Fruit fly (Drosophila melanogaster) whole organism, prepupa: Measurements from ENCODE around the gene CG9184.

Experiments
- Blimp-1 ChIP-seq: fragments of 200-800 bp; sonication (Bioruptor generic); optimal IDR thresholded peaks from 3 replicates; lab custom pipeline; 2017; ENCODE audit warnings: missing biosample characterization, missing genetic modification characterization, mild to moderate bottlenecking, moderate library complexity, missing genetic modification reagents
- CG10631 ChIP-seq: fragments of 200-800 bp; sonication (Bioruptor generic); optimal IDR thresholded peaks from 2 replicates; lab custom pipeline; 2016; ENCODE audit warnings: missing biosample characterization, missing genetic modification characterization
- CG10669 ChIP-seq: fragments of 200-800 bp; sonication (Bioruptor generic); optimal IDR thresholded peaks from 3 replicates; lab custom pipeline; 2018; ENCODE audit warnings: missing biosample characterization, mild to moderate bottlenecking, missing genetic modification characterization, moderate library complexity
- CG11762 ChIP-seq: fragments of 200-800 bp; sonication (Bioruptor generic); optimal IDR thresholded peaks from 3 replicates; lab custom pipeline; 2016; ENCODE audit warnings: missing biosample characterization, missing genetic modification characterization; ENCODE audit not compliant: insufficient read depth
- CG11902 ChIP-seq: fragments of 200-800 bp; sonication (Bioruptor generic); optimal IDR thresholded peaks from 3 replicates; lab custom pipeline; 2016; ENCODE audit warnings: missing biosample characterization, missing genetic modification characterization
- CG15336 ChIP-seq: fragments of 200-800 bp; sonication (Bioruptor generic); IDR thresholded peaks from 2 replicates; pipeline ENCODE4 v1.3.6; 2022; ENCODE audit warnings: missing biosample characterization, missing genetic modification characterization
- CG1621 ChIP-seq: fragments of 200-800 bp; sonication (Bioruptor generic); optimal IDR thresholded peaks from 3 replicates; lab custom pipeline; 2018; ENCODE audit warnings: missing biosample characterization, mild to moderate bottlenecking, missing genetic modification characterization
- CG16779 ChIP-seq: fragments of 200-800 bp; sonication (Bioruptor generic); optimal IDR thresholded peaks from 3 replicates; lab custom pipeline; 2017; ENCODE audit warnings: missing biosample characterization, mild to moderate bottlenecking, missing genetic modification characterization
- CG3032 ChIP-seq: fragments of 200-800 bp; optimal IDR thresholded peaks from 2 replicates; lab custom pipeline; 2019; ENCODE audit warnings: missing biosample characterization, mild to moderate bottlenecking, missing genetic modification characterization, moderate library complexity
- CG31627 ChIP-seq: fragments of 200-800 bp; sonication (Bioruptor generic); optimal IDR thresholded peaks from 3 replicates; lab custom pipeline; 2016; ENCODE audit warnings: missing biosample characterization, missing genetic modification characterization
- CG32006 ChIP-seq: fragments of 200-800 bp; sonication (Bioruptor generic); optimal IDR thresholded peaks from 3 replicates; lab custom pipeline; 2017; ENCODE audit warnings: missing biosample characterization, mild to moderate bottlenecking, missing genetic modification characterization
- CG6163 ChIP-seq: fragments of 200-800 bp; sonication (Bioruptor generic); IDR thresholded peaks from 3 replicates; pipeline ENCODE4 v1.3.6; 2022; ENCODE audit warnings: missing biosample characterization, missing genetic modification characterization
- CG6854 ChIP-seq: fragments of 200-800 bp; sonication (Bioruptor generic); optimal IDR thresholded peaks from 2 replicates; lab custom pipeline; 2017; ENCODE audit warnings: missing biosample characterization, mild to moderate bottlenecking, missing genetic modification characterization
- CG7368 ChIP-seq: fragments of 200-800 bp; sonication (Bioruptor generic); optimal IDR thresholded peaks from 3 replicates; lab custom pipeline; 2016; ENCODE audit warnings: missing biosample characterization, missing genetic modification characterization
- CG8319 ChIP-seq: fragments of 200-800 bp; sonication (Bioruptor generic); optimal IDR thresholded peaks from 3 replicates; lab custom pipeline; 2016; ENCODE audit warnings: missing biosample characterization, missing genetic modification characterization
- Eip75B ChIP-seq: fragments of 200-800 bp; sonication (Bioruptor generic); optimal IDR thresholded peaks from 3 replicates; lab custom pipeline; 2016; ENCODE audit warnings: missing biosample characterization, missing genetic modification characterization
- Eip78C ChIP-seq: fragments of 200-800 bp; sonication (Bioruptor generic); peaks from one replicate; lab custom pipeline; 2016; ENCODE audit warnings: missing biosample characterization, missing genetic modification characterization
- Eip93F ChIP-seq: fragments of 200-800 bp; sonication (Bioruptor generic); optimal IDR thresholded peaks from 2 replicates; lab custom pipeline; 2016; ENCODE audit warnings: missing biosample characterization, mild to moderate bottlenecking, missing genetic modification characterization
- Ets21C ChIP-seq: fragments of 200-800 bp; sonication (Bioruptor generic); optimal IDR thresholded peaks from 3 replicates; lab custom pipeline; 2016; ENCODE audit warnings: missing biosample characterization, missing genetic modification characterization
- Gug ChIP-seq: fragments of 200-800 bp; sonication (Bioruptor generic); IDR thresholded peaks from 2 replicates; pipeline ENCODE4 v1.3.6; 2022; ENCODE audit warnings: missing biosample characterization, missing genetic modification characterization
- Met ChIP-seq: fragments of 200-800 bp; sonication (Bioruptor generic); optimal IDR thresholded peaks from 3 replicates; lab custom pipeline; 2016; ENCODE audit warnings: missing biosample characterization, missing genetic modification characterization
- OdsH ChIP-seq: fragments of 200-800 bp; sonication (Bioruptor generic); optimal IDR thresholded peaks from 3 replicates; lab custom pipeline; 2016; ENCODE audit warnings: missing biosample characterization, missing genetic modification characterization
- Smox ChIP-seq: fragments of 200-800 bp; sonication (Bioruptor generic); optimal IDR thresholded peaks from 3 replicates; lab custom pipeline; 2016; ENCODE audit warnings: missing biosample characterization, missing genetic modification characterization
- Sox102F ChIP-seq: fragments of 200-800 bp; sonication (Bioruptor generic); optimal IDR thresholded peaks from 2 replicates; lab custom pipeline; 2016; ENCODE audit warnings: missing biosample characterization, mild to moderate bottlenecking, missing genetic modification characterization
- achi ChIP-seq: fragments of 200-800 bp; sonication (Bioruptor generic); optimal IDR thresholded peaks from 3 replicates; lab custom pipeline; 2016; ENCODE audit warnings: missing biosample characterization, missing genetic modification characterization
- cyc ChIP-seq: fragments of 200-800 bp; sonication (Bioruptor generic); optimal IDR thresholded peaks from 3 replicates; lab custom pipeline; 2016; ENCODE audit warnings: missing biosample characterization, missing genetic modification characterization
- dac ChIP-seq: fragments of 200-800 bp; sonication (Bioruptor generic); optimal IDR thresholded peaks from 2 replicates; lab custom pipeline; 2017; ENCODE audit warnings: missing biosample characterization, mild to moderate bottlenecking, missing genetic modification characterization
- eg ChIP-seq: fragments of 200-800 bp; sonication (Bioruptor generic); IDR thresholded peaks from 3 replicates; pipeline ENCODE4 v1.3.6; 2022; ENCODE audit warnings: missing biosample characterization, missing genetic modification characterization
- esn ChIP-seq: fragments of 200-800 bp; sonication (Bioruptor generic); optimal IDR thresholded peaks from 2 replicates; lab custom pipeline; 2016; ENCODE audit warnings: missing biosample characterization, mild to moderate bottlenecking, missing genetic modification characterization, moderate library complexity
- fd85E ChIP-seq: fragments of 200-800 bp; sonication (Bioruptor generic); optimal IDR thresholded peaks from 3 replicates; lab custom pipeline; 2016; ENCODE audit warnings: missing biosample characterization, missing genetic modification characterization
- fkh ChIP-seq: fragments of 200-800 bp; sonication (Bioruptor generic); optimal IDR thresholded peaks from 3 replicates; lab custom pipeline; 2017; ENCODE audit warnings: missing biosample characterization, mild to moderate bottlenecking, missing genetic modification characterization, moderate library complexity
- lz ChIP-seq: fragments of 200-800 bp; sonication (Bioruptor generic); optimal IDR thresholded peaks from 3 replicates; lab custom pipeline; 2016; ENCODE audit warnings: missing biosample characterization, missing genetic modification characterization
- salr ChIP-seq, 2 experiments: fragments of 200-800 bp; sonication (Bioruptor generic); optimal IDR thresholded peaks; 3 replicates each; lab custom pipeline; 2016 to 2018; ENCODE audit warnings: missing biosample characterization in 2 of 2, missing genetic modification characterization in 2 of 2, mild to moderate bottlenecking in 1 of 2
- svp ChIP-seq: fragments of 200-800 bp; sonication (Bioruptor generic); peaks from one replicate; lab custom pipeline; 2016; ENCODE audit warnings: missing biosample characterization, missing genetic modification characterization
- vri ChIP-seq: fragments of 200-800 bp; sonication (Bioruptor generic); optimal IDR thresholded peaks from 3 replicates; lab custom pipeline; 2016; ENCODE audit warnings: missing biosample characterization, mild to moderate bottlenecking, missing genetic modification characterization

CG9184 gene

DNA sequence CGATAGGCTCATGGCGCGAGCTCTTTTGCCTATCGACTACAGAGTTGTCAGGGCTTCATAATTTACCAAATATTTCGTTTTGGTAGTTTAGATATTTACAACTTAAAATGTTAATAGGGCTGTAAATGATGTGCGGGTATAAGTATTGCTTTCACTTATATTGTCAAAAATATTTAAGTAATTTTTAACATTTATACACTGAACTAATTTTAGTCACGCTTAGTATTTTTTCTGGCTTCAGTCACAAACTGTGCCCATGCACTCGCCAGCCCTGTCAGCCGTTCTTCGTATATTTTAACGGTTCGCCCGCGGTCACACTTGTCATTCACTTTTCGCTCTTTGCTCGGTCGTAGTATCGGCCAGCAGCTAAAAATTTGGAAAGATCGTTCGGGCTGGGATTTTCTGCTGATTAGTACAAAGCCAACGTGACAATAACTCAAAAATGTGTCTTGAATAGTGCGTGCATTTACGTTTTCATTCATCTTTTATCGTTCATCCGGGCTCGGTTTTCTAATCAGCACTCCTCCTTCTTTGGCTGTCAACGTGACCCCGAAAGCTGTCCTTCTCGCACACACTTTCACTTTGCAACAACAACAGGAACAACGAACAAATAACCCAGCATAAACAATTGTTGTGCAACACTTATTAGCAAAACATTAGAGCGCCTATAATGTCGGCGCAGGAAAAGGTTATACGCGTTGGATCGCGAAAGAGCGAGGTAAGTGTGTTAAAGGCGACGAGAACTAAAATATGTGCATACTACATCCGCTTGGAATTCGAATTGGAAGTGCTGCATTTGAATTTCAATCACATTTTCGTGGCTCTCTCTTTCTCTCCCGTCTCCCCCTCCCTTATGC lies 12.2 kb upstream of the CG9184 start, which contains the start of the genes Hmbs and CG2211 (continued):
- TF ChIP-seq eg (GFP tag; lab: Robert Waterston, UW), result peak; percentile 84
- TF ChIP-seq CG11762 (GFP tag; lab: Kevin White, UChicago), result no peak
- TF ChIP-seq CG6163 (GFP tag; lab: Robert Waterston, UW), result peak; percentile 81
- TF ChIP-seq CG11902, result peak; percentile 68
- peak; percentile 48 for TF ChIP-seq CG1621 (tag; lab: Kevin White, UChicago)
- peak; percentile 73 for TF ChIP-seq CG6854 (GFP tag; lab: Kevin White, UChicago)
- TF ChIP-seq CG7368 (GFP tag; lab: Kevin White, UChicago), result peak; percentile 59
- peak; percentile 83 for TF ChIP-seq CG3032 (tag; lab: Kevin White, UChicago)
- TF ChIP-seq lz, result peak; percentile 72
- TF ChIP-seq cyc (GFP tag; lab: Kevin White, UChicago), result peak; percentile 85
- TF ChIP-seq Eip78C, result peak; percentile 92
- TF ChIP-seq fkh (GFP tag; lab: Kevin White, UChicago), result peak; percentile 22
- TF ChIP-seq CG10631 (GFP tag; lab: Kevin White, UChicago), result peak; percentile 76
- TF ChIP-seq CG31627 (GFP tag; lab: Kevin White, UChicago), result peak; percentile 89
- TF ChIP-seq, all 60 proteins: peak for 38

DNA sequence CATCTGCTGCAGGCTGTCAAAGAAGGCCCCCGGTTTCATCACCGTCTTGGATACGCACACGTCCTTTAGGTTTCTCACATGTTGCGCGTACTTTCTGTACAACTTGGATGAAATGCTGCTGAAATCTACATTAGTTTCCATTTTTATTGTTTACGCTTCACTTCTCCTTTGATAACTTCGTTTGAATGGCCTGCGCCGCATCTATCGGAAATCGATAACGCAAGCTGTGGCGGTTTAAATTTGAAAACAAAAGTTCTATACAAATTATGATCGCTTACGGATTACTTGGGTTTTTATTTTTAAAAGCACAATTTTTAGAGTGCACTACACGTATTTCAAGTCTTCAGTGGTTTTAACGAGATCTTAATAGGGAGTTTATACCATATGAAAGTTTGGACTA lies 10.4 kb upstream of the CG9184 start, which contains the start of gene msd5:
Gene msd5, minus strand, starts transcription at position 174 of the 400 bp plus-strand sequence.
- TF ChIP-seq Gug (GFP tag; lab: Robert Waterston, UW) (no peak), CG10669 (GFP tag; lab: Kevin White, UChicago) (no peak), Eip78C (no peak), CG11762 (GFP tag; lab: Kevin White, UChicago) (no peak), OdsH (GFP tag; lab: Kevin White, UChicago) (no peak), Eip93F (GFP tag; lab: Kevin White, UChicago) (no peak), salr (GFP tag; optimal IDR thresholded peaks at IDR 0.05; lab: Kevin White, UChicago) (no peak), fd85E (GFP tag; lab: Kevin White, UChicago) (no peak), vri (GFP tag; lab: Kevin White, UChicago) (no peak), dac (GFP tag; lab: Kevin White, UChicago) (no peak), CG32006 (GFP tag; lab: Kevin White, UChicago) (no peak), Eip75B (no peak), CG8319 (GFP tag; lab: Kevin White, UChicago) (no peak), CG16779 (tag; lab: Kevin White, UChicago) (no peak)

DNA sequence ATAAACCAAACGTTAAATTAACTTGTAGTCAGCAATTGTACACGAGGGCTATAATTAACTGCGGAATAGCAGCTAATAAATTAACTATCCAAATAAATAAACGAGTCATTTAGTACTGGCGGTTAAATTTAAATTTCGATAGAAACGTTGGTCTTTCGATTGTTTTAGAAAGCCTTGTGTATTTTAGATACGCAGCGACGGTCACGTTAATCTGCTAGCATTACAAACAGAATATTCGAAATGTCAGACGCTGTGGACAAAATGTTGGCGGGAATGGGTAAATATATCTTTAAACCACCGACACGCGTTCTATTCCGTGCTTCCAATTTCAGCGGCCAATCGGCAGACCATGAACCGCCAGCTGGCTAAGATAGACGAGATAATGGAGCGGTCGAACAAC lies 8.9 kb upstream of the CG9184 start, which contains the start of gene msd1:
Gene msd1, plus strand, starts transcription at position 203 of the 400 bp plus-strand sequence.
- TF ChIP-seq fd85E (GFP tag; lab: Kevin White, UChicago) (no peak), fkh (GFP tag; lab: Kevin White, UChicago) (peak; percentile 40)

DNA sequence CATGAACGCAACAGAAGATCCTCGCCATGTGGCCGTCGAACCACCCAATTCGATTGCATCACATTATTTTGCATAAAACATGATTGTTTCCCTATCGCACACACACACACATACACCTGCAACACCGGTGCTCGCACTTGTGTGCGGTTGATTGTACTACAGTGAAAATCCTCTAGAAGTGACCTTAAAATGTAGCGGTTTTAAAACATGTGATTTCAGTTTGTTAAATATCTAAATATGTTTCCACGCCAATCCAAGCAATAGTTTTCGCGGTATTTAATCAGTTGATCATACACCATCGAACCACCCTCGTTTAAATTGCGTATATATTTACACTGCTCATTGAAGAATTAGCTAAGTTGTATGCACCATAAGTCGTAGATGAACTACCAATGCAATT lies 7.8 kb upstream of the CG9184 start:
- no peak for TF ChIP-seq Blimp-1 (GFP tag; lab: Kevin White, UChicago)
- no peak for TF ChIP-seq CG7368 (GFP tag; lab: Kevin White, UChicago)
- no peak for TF ChIP-seq Met (GFP tag; lab: Kevin White, UChicago)
- no peak for TF ChIP-seq Sox102F (GFP tag; lab: Kevin White, UChicago)
- TF ChIP-seq CG32006 (GFP tag; lab: Kevin White, UChicago), result no peak
- 0 out of 3 replicates have a peak, but pooled peaks have one; percentile 34 for TF ChIP-seq eg (GFP tag; lab: Robert Waterston, UW)
- TF ChIP-seq Smox (GFP tag; lab: Kevin White, UChicago), result no peak
- peak; percentile 29 for TF ChIP-seq esn (GFP tag; lab: Kevin White, UChicago)
- no peak for TF ChIP-seq CG15336
- TF ChIP-seq CG31627 (GFP tag; lab: Kevin White, UChicago), result peak; percentile 21
- TF ChIP-seq Eip75B, result no peak
- no peak for TF ChIP-seq cyc (GFP tag; lab: Kevin White, UChicago)
- no peak for TF ChIP-seq svp (GFP tag; lab: Kevin White, UChicago)
- TF ChIP-seq Ets21C (GFP tag; lab: Kevin White, UChicago), result no peak
- peak; percentile 61 for TF ChIP-seq Eip78C
- peak; percentile 10 for TF ChIP-seq achi (GFP tag; lab: Kevin White, UChicago)
